Worm (Caenorhabditis elegans) whole organism, late embryonic: ENCODE measurements around the gene F49H6.17.

ENCODE experiments used
- ceh-22 ChIP-seq: sonication (generic microtip); optimal IDR thresholded peaks from 2 replicates; lab custom pipeline; 2017; ENCODE audit warnings: missing biosample characterization, missing genetic modification characterization
- pax-1 ChIP-seq: fragments of 150-350 bp; optimal IDR thresholded peaks from 2 replicates; lab custom pipeline; 2014; ENCODE audit warnings: missing biosample characterization, missing genetic modification characterization

DNA sequence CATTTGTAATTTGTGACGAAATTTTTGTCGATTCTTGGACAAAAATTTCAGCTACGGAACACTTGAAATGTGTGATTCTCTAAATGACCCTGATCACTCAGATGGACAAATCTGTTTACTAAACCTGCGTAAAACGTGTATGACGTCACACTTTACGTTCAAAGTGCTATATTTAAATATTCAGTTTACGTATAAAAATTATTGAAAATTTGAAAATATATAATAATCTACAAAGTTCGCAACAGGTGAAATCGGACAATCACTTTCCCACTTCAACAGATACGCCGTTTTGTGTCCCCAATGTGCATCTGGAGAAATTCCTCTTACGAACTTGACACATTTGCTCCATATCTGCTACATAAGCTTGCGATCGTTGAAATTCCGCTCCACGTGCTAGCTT, 14.6 kb upstream of the F49H6.17 start, which contains the start of gene srh-131:
- TF ChIP-seq pax-1 (tag; lab: Kevin White, UChicago) (no peak), ceh-22 (tag; lab: Kevin White, UChicago) (no peak)
